Worm (Caenorhabditis elegans) whole organism, L4/young adult: ENCODE results near the gene T05A7.12.

Experiments
- W03F9.2 ChIP-seq: fragments of 150-350 bp; optimal IDR thresholded peaks from 2 replicates; lab custom pipeline; 2014; ENCODE audit warnings: missing biosample characterization, missing genetic modification characterization
- dao-5 ChIP-seq: sonication (generic microtip); optimal IDR thresholded peaks from 2 replicates; lab custom pipeline; 2016; ENCODE audit warnings: missing genotype, missing genetic modification characterization, moderate library complexity, missing compliant biosample characterization
- him-1 ChIP-seq: sonication (generic microtip); optimal IDR thresholded peaks from 2 replicates; lab custom pipeline; 2016; ENCODE audit warnings: missing genotype, missing genetic modification reagents, missing genetic modification characterization, missing compliant biosample characterization

Gene T05A7.12

DNA sequence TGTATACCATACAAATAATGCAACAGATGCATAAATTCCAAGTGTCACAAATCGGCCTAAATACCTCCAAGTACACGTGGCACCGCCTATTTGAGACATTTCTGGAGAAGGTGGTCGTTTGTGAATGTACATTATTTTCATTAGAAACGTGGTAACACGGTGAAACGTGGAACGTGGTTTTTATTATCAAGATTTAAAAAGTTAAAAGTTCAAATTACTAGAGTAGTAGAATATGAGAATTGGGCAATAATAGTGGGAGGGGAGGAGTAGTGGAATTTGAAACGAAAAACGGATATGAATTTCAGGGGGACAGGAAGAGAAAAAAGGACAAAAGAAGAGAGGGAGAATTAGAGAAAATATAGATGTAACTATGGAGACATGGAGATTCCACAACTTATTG, 7.3 kb downstream of the T05A7.12 start, which contains the start of gene fut-6:
fut-6 (minus strand) TSS at position 101 of the 400 bp plus-strand sequence.
- TF ChIP-seq him-1 (tag; lab: Kevin White, UChicago), result no peak
- no peak for TF ChIP-seq dao-5
- no peak for TF ChIP-seq W03F9.2 (tag; lab: Kevin White, UChicago)

DNA sequence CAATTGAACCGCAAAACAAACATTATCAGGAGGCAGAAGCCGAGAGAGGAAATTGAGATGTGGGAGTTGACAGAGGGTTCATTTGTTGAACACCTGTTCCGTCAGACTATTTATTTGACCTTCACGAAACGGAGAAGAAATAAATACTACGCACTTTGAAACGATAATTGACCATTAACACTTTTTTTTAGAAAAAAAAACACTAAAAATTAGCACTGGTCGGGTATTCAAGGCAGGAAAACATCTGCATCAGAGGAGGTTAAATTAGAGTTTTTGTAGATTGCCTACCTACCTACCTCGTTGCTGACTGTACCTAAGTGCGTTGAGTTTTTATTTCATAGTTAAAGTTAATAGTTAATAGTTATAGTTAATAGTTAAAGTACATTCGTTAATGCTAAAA, 13.0 kb downstream of the T05A7.12 start:
- TF ChIP-seq him-1 (tag; lab: Kevin White, UChicago), result no peak
- TF ChIP-seq dao-5, result no peak
- no peak for TF ChIP-seq W03F9.2 (tag; lab: Kevin White, UChicago)

DNA sequence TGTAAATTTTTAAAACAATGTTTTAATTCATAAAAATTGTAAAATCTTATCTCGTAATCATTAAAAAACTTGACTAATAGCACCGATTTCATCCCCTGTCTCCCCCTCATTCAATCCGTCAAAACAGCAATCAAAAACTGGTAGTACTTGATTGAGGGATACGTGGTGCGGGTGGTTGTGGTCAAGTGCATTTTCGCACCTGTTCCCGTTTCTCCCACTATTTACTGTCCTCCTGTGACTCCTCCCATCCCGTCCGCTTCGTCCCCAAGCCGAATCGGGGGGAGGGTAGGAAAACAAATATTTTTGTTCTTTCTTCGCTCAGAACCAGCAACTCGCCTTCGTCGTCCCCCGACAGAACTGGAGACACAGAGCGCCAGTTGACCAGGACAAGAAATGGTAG, 14.3 kb downstream of the T05A7.12 start, which contains the start of gene lgc-27:
lgc-27 (plus strand) TSS at position 301 of the 400 bp plus-strand sequence.
- TF ChIP-seq W03F9.2 (tag; lab: Kevin White, UChicago), result no peak
- no peak for TF ChIP-seq dao-5
- TF ChIP-seq him-1 (tag; lab: Kevin White, UChicago), result no peak

DNA sequence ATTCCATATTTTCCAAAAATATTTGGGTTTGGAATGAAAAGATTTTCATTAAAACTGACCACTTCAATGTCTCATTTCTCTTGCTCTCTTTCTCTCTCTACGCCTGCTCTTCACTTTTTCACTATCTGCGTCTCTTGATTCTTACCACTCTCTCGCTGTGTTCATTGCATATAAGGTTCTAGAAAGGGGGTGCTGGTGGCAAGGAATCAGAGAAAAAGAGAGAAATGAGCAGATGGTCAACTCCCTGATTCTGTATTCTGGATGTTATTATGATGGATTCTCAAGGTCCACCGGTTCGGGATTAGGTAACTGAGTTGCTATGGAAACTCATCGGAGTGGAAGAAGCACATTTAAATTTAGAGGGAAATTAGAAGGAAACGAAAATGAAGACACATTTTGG, 22.3 kb downstream of the T05A7.12 start:
- TF ChIP-seq dao-5, result no peak
- TF ChIP-seq W03F9.2 (tag; lab: Kevin White, UChicago), result no peak
- TF ChIP-seq him-1 (tag; lab: Kevin White, UChicago), result no peak

DNA sequence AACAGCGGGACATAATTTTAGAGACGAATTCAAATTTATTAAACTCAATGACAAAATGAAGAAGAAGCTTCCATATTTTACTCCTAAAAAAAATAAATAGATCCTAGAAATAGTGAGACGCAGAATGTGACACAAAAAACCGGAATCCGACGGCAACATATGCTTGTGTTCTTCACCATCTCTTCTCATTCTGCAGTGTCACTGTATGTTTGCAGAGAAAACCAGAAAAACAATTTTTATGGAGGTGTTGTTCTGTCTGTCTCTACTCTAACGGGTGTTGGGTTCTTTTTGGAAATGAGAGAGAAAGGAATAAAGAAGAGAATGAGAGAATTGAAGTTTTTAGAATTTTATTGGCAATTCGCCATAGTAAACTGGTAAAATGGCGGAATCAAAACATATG, 24.2 kb downstream of the T05A7.12 start:
- TF ChIP-seq him-1 (tag; lab: Kevin White, UChicago), result no peak

DNA sequence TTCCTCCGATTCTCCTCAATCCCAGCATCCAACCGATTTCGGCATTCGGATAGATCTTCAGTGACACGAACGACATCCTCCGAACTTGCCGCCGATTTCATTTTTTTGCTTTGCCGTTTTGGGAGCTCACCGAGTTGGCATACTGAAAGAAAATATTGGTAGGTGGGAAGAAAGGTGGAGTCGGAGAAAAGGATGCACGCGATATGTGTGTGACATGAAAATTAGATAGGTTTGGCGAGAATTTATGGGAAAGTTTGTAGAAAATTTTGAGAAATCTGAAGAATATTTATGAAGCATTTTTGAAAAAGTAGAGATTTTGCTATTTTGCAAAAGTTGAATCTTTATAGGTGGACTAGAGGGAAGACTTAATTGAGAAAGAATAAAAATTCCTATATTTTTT, 24.8 kb downstream of the T05A7.12 start, which contains the start of gene che-10:
che-10 (minus strand) TSS at position 101 of the 400 bp plus-strand sequence.
- TF ChIP-seq dao-5 (no peak), him-1 (tag; lab: Kevin White, UChicago) (no peak), W03F9.2 (tag; lab: Kevin White, UChicago) (no peak)

DNA sequence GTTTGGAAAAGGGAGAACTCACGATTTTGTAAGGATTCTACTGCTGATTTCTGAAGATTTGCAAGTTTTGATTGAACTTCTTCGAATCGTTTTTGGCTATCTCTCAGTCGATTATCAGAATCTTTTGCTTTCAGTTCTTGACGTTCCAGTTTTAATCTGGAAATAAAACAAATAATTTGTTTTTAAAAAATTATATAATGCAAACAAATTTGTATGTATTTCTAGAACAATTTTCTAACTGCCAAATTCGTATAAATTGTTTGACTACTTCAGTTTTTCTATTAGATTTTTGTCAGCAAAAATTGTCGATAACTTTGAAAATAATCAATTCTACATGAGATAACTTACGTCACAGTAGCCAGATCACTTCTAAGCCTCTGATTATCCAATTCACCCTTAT, 31.6 kb downstream of the T05A7.12 start:
- TF ChIP-seq him-1 (tag; lab: Kevin White, UChicago) (no peak), W03F9.2 (tag; lab: Kevin White, UChicago) (no peak), dao-5 (no peak)

DNA sequence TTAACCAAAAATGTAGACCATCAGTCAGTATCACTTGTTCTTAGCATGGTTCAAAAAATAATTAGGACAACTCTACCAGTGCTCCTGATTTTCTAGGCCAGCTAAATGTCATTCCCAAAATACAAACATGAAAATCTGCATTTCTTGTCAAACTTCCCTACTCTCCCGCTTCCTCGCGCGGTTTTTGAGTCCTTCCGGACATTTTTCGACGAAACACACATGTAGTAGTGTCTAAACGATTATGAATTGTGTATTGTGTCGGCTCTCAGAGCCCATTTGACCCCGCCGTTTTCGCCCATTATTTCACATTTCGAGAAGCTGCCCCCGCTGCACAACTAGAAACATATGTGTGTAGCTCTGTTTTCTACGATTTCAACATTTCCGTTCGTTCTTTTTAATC, 36.5 kb downstream of the T05A7.12 start, which contains the start of gene F35D11.1:
F35D11.1 (plus strand) TSS at position 301 of the 400 bp plus-strand sequence.
- no peak for TF ChIP-seq W03F9.2 (tag; lab: Kevin White, UChicago)
- TF ChIP-seq him-1 (tag; lab: Kevin White, UChicago), result no peak
- TF ChIP-seq dao-5, result no peak

DNA sequence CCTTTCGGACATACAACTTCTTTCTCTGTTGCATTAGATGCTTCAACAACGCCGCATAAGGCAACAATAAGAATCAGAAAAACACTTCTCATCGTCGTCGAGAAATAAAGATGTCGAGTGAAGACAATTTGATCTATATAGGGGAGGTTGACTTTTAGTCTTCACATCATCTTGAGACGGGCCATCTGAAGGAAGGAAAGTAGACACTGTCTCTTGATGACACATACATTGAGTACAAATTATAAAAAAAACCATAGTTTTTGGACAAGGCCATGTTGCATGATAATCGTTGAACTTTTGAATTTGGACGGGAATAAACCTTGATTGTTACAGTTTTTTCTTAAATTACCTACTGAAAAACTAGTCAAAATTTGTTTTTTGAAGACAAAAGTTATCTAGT, 41.4 kb downstream of the T05A7.12 start, which contains the start of gene clec-139:
clec-139 (minus strand) TSS at position 101 of the 400 bp plus-strand sequence.
- TF ChIP-seq him-1 (tag; lab: Kevin White, UChicago) (no peak), W03F9.2 (tag; lab: Kevin White, UChicago) (no peak), dao-5 (no peak)

DNA sequence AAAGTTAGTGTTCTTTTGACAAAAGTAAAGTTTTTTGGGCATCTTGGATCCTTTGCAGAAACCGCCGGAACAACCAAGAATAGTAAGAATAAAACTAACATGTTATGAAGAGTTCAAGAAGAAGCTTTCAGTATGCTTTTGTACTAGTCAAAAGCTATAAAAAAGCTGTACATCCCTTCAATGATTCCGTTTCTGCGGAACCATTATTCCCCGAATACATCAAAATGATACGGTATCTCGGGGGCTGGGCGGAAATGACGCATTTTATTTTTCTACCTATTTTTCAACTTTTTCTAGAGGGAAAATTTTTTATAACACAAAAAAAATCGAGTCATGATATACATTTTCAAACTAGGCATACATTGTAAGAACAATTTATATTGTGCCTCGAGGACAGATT, 43.4 kb downstream of the T05A7.12 start, which contains the start of gene clec-138:
clec-138 (minus strand) TSS at position 101 of the 400 bp plus-strand sequence.
- TF ChIP-seq W03F9.2 (tag; lab: Kevin White, UChicago) (no peak), dao-5 (no peak), him-1 (tag; lab: Kevin White, UChicago) (no peak)

DNA sequence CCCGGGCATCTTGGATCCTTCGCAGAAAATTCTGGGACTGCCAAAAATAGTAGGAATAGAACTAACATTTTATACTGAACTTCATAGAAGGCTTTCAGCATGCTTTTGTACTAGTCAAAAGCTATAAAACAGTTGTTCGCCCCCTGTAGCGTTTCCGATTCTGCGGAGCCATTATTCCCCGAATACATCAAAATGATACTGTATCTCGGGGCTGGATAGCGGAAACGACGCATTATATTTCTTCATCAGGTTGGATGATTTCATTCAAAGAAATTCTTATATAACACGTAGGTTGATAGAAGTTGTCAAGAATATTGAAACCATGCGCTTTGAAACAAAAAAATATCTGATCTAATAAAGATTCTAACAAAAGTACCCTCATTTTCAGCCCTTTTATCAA, 45.1 kb downstream of the T05A7.12 start, which contains the start of gene clec-137:
clec-137 (minus strand) TSS at position 101 of the 400 bp plus-strand sequence.
- TF ChIP-seq W03F9.2 (tag; lab: Kevin White, UChicago) (no peak), dao-5 (no peak), him-1 (tag; lab: Kevin White, UChicago) (no peak)

DNA sequence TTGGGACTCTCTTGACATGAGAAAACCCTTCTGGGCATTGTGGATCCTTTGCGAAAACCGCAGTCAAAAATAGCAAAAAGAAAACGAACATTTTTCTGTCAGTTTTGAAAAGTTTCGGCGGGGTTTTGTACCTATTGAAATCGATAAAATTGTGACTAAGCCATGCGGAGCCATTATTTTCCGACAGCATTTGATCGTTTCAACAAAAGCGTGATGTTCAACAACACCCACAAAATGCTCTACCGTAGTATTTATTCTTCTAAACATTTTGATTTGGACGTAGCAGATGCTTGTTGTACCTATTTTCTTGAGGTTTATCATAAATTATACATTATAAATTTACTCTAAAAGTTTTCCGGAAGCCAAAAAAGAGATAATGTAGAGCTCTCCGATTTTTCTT, 46.6 kb downstream of the T05A7.12 start, which contains the start of gene clec-136:
clec-136 (minus strand) TSS at position 101 of the 400 bp plus-strand sequence.
- TF ChIP-seq dao-5 (no peak), W03F9.2 (tag; lab: Kevin White, UChicago) (no peak), him-1 (tag; lab: Kevin White, UChicago) (no peak)

DNA sequence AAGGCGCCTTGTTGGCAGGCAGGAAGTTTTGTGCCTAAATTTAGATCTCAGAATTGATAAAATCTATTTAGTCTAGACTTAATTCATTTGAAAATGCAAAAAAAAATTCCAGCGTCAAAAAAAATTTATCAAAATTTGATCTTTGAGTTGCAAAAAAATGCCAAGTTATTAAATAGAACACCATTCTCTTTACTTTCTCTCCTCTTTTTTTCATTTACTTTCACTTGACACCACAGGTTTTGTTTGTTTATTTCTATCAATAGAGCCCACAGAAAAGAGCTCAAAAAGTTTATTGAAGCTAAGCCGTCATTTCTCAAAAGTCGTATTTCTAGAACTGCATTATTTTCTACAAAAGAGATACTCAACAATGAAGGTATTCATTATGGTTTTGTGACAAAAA, 50.4 kb downstream of the T05A7.12 start, which contains the start of gene pqn-35:
pqn-35 (plus strand) TSS at position 301 of the 400 bp plus-strand sequence.
- no peak for TF ChIP-seq W03F9.2 (tag; lab: Kevin White, UChicago)
- TF ChIP-seq him-1 (tag; lab: Kevin White, UChicago), result no peak
- TF ChIP-seq dao-5, result no peak
